Worm (Caenorhabditis elegans) whole organism, L4/young adult: ENCODE results near the gene nlp-27.

Source experiments
- W03F9.2 ChIP-seq: fragments of 150-350 bp; optimal IDR thresholded peaks from 2 replicates; lab custom pipeline; 2014; ENCODE audit warnings: missing biosample characterization, missing genetic modification characterization
- dao-5 ChIP-seq: sonication (generic microtip); optimal IDR thresholded peaks from 2 replicates; lab custom pipeline; 2016; ENCODE audit warnings: missing genotype, missing genetic modification characterization, moderate library complexity, missing compliant biosample characterization
- him-1 ChIP-seq: sonication (generic microtip); optimal IDR thresholded peaks from 2 replicates; lab custom pipeline; 2016; ENCODE audit warnings: missing genotype, missing genetic modification reagents, missing genetic modification characterization, missing compliant biosample characterization

DNA sequence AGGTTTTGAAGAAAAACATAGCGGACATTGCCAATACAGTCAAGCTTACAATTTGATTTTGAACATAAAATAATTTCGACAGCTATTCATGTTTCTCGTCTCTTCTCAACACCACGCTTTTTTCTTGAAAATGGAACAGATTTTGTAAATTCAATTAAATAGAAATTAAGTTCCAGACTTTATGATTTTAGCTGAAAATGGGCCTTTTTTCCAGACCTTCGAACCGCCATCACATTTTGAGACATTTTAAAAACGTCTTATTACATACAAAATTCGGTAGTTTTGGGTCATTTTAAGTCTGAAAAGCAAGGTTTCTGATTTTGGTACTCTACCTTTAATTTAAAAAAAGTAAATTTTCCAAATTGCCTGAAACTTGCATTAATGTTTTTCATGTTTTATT lies 48.9 kb downstream of the nlp-27 start, which contains the start of gene C49G7.12:
- TF ChIP-seq W03F9.2 (tag; lab: Kevin White, UChicago) (no peak), him-1 (tag; lab: Kevin White, UChicago) (no peak), dao-5 (tag; lab: Kevin White, UChicago) (no peak)
